Worm (Caenorhabditis elegans) whole organism, L2 larva: ENCODE measurements around the gene srh-115.

ENCODE experiments used
- F13H6.1 ChIP-seq: sonication (generic microtip); optimal IDR thresholded peaks from 2 replicates; lab custom pipeline; 2016; ENCODE audit warnings: missing genetic modification characterization, missing compliant biosample characterization
- ama-1 ChIP-seq: fragments of 150-350 bp; optimal IDR thresholded peaks from 2 replicates; lab custom pipeline; 2018; ENCODE audit warnings: inconsistent platforms
- lin-11 ChIP-seq: fragments of 150-350 bp; sonication (generic microtip); optimal IDR thresholded peaks from 2 replicates; lab custom pipeline; 2014; ENCODE audit warnings: missing biosample characterization, missing genetic modification characterization, inconsistent platforms, mixed read lengths
- lin-39 ChIP-seq: fragments of 150-350 bp; optimal IDR thresholded peaks from 2 replicates; lab custom pipeline; 2014; ENCODE audit warnings: missing biosample characterization, missing genetic modification reagents, missing genetic modification characterization
- lsy-2 ChIP-seq, 2 experiments: fragments of 150-350 bp in 1 of 2; sonication (generic microtip) in 1 of 2; optimal IDR thresholded peaks; 2 replicates each; lab custom pipeline; 2014 to 2017; ENCODE audit warnings: missing biosample characterization in 2 of 2, missing genetic modification characterization in 2 of 2
- nhr-12 ChIP-seq: fragments of 150-350 bp; optimal IDR thresholded peaks from 2 replicates; lab custom pipeline; 2014; ENCODE audit warnings: missing biosample characterization, missing genetic modification characterization
- nhr-129 ChIP-seq: fragments of 150-350 bp; optimal IDR thresholded peaks from 2 replicates; lab custom pipeline; 2014; ENCODE audit warnings: missing biosample characterization, missing genetic modification characterization
- skn-1 ChIP-seq: sonication (generic microtip); optimal IDR thresholded peaks from 2 replicates; lab custom pipeline; 2017; ENCODE audit warnings: missing biosample characterization, missing genetic modification characterization
- snpc-4 ChIP-seq: fragments of 150-350 bp; optimal IDR thresholded peaks from 2 replicates; lab custom pipeline; 2014; ENCODE audit warnings: missing biosample characterization, missing genetic modification characterization
- unc-55 ChIP-seq: fragments of 150-350 bp; sonication (generic microtip); optimal IDR thresholded peaks from 3 replicates; lab custom pipeline; 2014; ENCODE audit warnings: missing biosample characterization, missing genetic modification reagents, missing genetic modification characterization
- unc-62 ChIP-seq: fragments of 150-350 bp; optimal IDR thresholded peaks from 2 replicates; lab custom pipeline; 2014; ENCODE audit warnings: missing biosample characterization, missing genetic modification reagents, missing genetic modification characterization
- zag-1 ChIP-seq: fragments of 150-350 bp; optimal IDR thresholded peaks from 2 replicates; lab custom pipeline; 2014; ENCODE audit warnings: missing biosample characterization, missing genetic modification characterization
- ztf-11 ChIP-seq: sonication (generic microtip); optimal IDR thresholded peaks from 2 replicates; lab custom pipeline; 2017; ENCODE audit warnings: missing biosample characterization, missing genetic modification characterization

- TF ChIP-seq ztf-11 = no peak
- no peak for TF ChIP-seq ama-1 (lab: Kevin White, UChicago)
- TF ChIP-seq lin-11 (tag; lab: Kevin White, UChicago) = no peak
- no peak for TF ChIP-seq lsy-2 (tag; optimal IDR thresholded peaks at IDR 0.05; lab: Kevin White, UChicago)
- TF ChIP-seq skn-1 (tag; lab: Kevin White, UChicago) = no peak
- TF ChIP-seq unc-62 (GFP tag; lab: Kevin White, UChicago) = no peak
- TF ChIP-seq nhr-129 (tag; lab: Kevin White, UChicago) = no peak
- no peak for TF ChIP-seq zag-1 (tag; lab: Kevin White, UChicago)
- TF ChIP-seq snpc-4 (tag; lab: Kevin White, UChicago) = no peak
- no peak for TF ChIP-seq F13H6.1 (tag; lab: Kevin White, UChicago)
- no peak for TF ChIP-seq lin-39 (tag; lab: Kevin White, UChicago)
- TF ChIP-seq unc-55 (GFP tag; lab: Kevin White, UChicago) = no peak
- no peak for TF ChIP-seq nhr-12 (tag; lab: Kevin White, UChicago)
These were observed 47.8 kb downstream of the srh-115 start for ce11 chrV:17303392-17303791.
